Fruit fly (Drosophila melanogaster): ENCODE results near the gene GATAd.

The GATAd gene

DNA sequence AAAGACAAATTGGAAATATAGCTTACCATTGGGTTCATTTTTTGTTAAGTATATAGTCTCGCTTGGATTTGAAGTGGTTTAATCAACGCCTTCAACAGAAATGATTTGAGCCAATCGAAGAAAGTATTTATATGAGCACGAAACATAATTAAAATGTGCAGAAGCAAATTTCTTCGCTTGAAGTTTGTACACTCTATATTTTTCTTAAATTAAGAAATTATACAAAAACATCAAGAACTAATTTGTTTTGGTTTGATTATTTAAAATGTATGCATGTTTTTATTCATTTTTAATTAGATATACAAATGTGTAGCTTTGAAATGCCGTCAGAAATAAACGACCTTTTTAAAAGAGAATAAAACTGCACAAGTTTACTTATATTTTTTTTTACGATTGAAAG, 31.6 kb upstream of the GATAd start, which contains the start of gene CG13138:
TSS of gene CG13138 (minus strand) at position 101 of the 400 bp plus-strand sequence.
- TF ChIP-seq HLH3B (GFP tag; IDR thresholded peaks at IDR 0.05) (no peak), sens (GFP tag) (no peak), CG1602 (GFP tag; optimal IDR thresholded peaks at IDR 0.05) (no peak), unpg (GFP tag; optimal IDR thresholded peaks at IDR 0.05) (no peak), D19A (tag; optimal IDR thresholded peaks at IDR 0.05) (peak; percentile 8), CG12104 (GFP tag; optimal IDR thresholded peaks at IDR 0.05) (no peak)

DNA sequence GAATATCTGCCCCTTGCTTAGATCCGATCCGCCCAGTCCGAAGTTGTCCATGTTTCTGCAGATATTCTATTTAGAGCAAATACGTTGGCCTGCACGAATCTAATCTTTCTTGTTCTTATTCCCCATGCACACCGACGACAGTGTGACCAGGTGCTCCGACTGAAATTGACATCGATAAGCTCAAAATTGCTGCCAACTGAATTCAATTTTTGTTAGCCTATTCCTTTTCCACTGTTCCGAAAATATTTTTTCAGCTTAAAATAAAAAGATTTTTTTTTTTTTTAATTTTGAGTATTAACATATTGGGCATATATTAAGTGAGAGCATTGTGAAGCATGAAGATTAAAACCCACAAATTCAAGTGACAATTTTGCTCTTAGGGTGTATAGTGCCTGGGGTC, 29.7 kb upstream of the GATAd start, which contains the start of gene nmd:
TSS of gene nmd (minus strand) at position 162 of the 400 bp plus-strand sequence.
- no peak for TF ChIP-seq mirr (GFP tag; optimal IDR thresholded peaks at IDR 0.05)
- no peak for TF ChIP-seq fru (optimal IDR thresholded peaks at IDR 0.05)
- TF ChIP-seq CG30403 (GFP tag; optimal IDR thresholded peaks at IDR 0.05): peak; percentile 21
- TF ChIP-seq CG3838 (GFP tag; optimal IDR thresholded peaks at IDR 0.05): no peak
- TF ChIP-seq CG15269 (tag; optimal IDR thresholded peaks at IDR 0.05): peak; percentile 6
- no peak for TF ChIP-seq pnt (GFP tag; optimal IDR thresholded peaks at IDR 0.05)
- no peak for TF ChIP-seq CG12104 (GFP tag; optimal IDR thresholded peaks at IDR 0.05)
- peak; percentile 46 for TF ChIP-seq CG12391 (tag; optimal IDR thresholded peaks at IDR 0.05)
- no peak for TF ChIP-seq fd102C (GFP tag; optimal IDR thresholded peaks at IDR 0.05)
- no peak for TF ChIP-seq CG18262 (tag; optimal IDR thresholded peaks at IDR 0.05)
- TF ChIP-seq CG8281 (tag; optimal IDR thresholded peaks at IDR 0.05): no peak
- TF ChIP-seq CG11696 (GFP tag; IDR thresholded peaks at IDR 0.05): no peak
- TF ChIP-seq CG7987 (GFP tag; optimal IDR thresholded peaks at IDR 0.05): peak; percentile 17
- TF ChIP-seq CG34376 (GFP tag; optimal IDR thresholded peaks at IDR 0.05): peak; percentile 43
- TF ChIP-seq CG5245 (GFP tag; optimal IDR thresholded peaks at IDR 0.05): no peak
- no peak for TF ChIP-seq scrt (GFP tag; optimal IDR thresholded peaks at IDR 0.05)
- TF ChIP-seq prd (optimal IDR thresholded peaks at IDR 0.05): no peak
- TF ChIP-seq prd (GFP tag; IDR thresholded peaks at IDR 0.05): peak; percentile 4; the same call in 1 of the 3 replicates
- TF ChIP-seq CG17359 (tag; optimal IDR thresholded peaks at IDR 0.05): no peak
- TF ChIP-seq CG14710 (tag; optimal IDR thresholded peaks at IDR 0.05): peak; percentile 42
- no peak for TF ChIP-seq CG16815 (GFP tag; optimal IDR thresholded peaks at IDR 0.05)
- TF ChIP-seq CG7786 (GFP tag; optimal IDR thresholded peaks at IDR 0.05): no peak
- TF ChIP-seq p53 (GFP tag; optimal IDR thresholded peaks at IDR 0.05): peak; percentile 36
- 0 out of 3 replicates have a peak, but pooled peaks have one; percentile 9 for TF ChIP-seq ken (GFP tag; IDR thresholded peaks at IDR 0.05)
- TF ChIP-seq CG13894 (tag; optimal IDR thresholded peaks at IDR 0.05): peak; percentile 26
- TF ChIP-seq CG18599 (GFP tag; optimal IDR thresholded peaks at IDR 0.05): no peak
- TF ChIP-seq bsh (GFP tag; optimal IDR thresholded peaks at IDR 0.05): no peak
- TF ChIP-seq CG7928 (GFP tag; optimal IDR thresholded peaks at IDR 0.05): no peak
- TF ChIP-seq insv (GFP tag; optimal IDR thresholded peaks at IDR 0.05): no peak
- no peak for TF ChIP-seq Mrtf (GFP tag; IDR thresholded peaks at IDR 0.05)
- TF ChIP-seq CG10565 (GFP tag; optimal IDR thresholded peaks at IDR 0.05): no peak
- peak; percentile 50 for TF ChIP-seq Fer1 (GFP tag; optimal IDR thresholded peaks at IDR 0.05)
- TF ChIP-seq twi (tag; optimal IDR thresholded peaks at IDR 0.05): no peak
- TF ChIP-seq CG6272 (GFP tag; IDR thresholded peaks at IDR 0.05): no peak
- no peak for TF ChIP-seq ham (GFP tag; IDR thresholded peaks at IDR 0.05)
- no peak for TF ChIP-seq Neu2 (GFP tag; optimal IDR thresholded peaks at IDR 0.05; ENCODE audit: borderline replicate concordance)
- no peak for TF ChIP-seq CG6654 (GFP tag; optimal IDR thresholded peaks at IDR 0.05)
- no peak for TF ChIP-seq CG5180 (GFP tag; optimal IDR thresholded peaks at IDR 0.05)
- no peak for TF ChIP-seq Hsf (GFP tag; optimal IDR thresholded peaks at IDR 0.05)
- peak; percentile 21 for TF ChIP-seq phol (tag; optimal IDR thresholded peaks at IDR 0.05)
- TF ChIP-seq CG16863 (GFP tag; optimal IDR thresholded peaks at IDR 0.05): no peak
- no peak for TF ChIP-seq repo (GFP tag; optimal IDR thresholded peaks at IDR 0.05)
- no peak for TF ChIP-seq ewg (GFP tag; optimal IDR thresholded peaks at IDR 0.05)
- TF ChIP-seq Dek (tag; optimal IDR thresholded peaks at IDR 0.05): peak; percentile 48
- no peak for TF ChIP-seq Meics (GFP tag; optimal IDR thresholded peaks at IDR 0.05)

Data from whole organism, embryonic.